Worm (Caenorhabditis elegans): Measurements from ENCODE around the gene ctf-4.

- no peak for TF ChIP-seq ceh-40 (GFP tag; IDR thresholded peaks at IDR 0.05)
- no peak for TF ChIP-seq let-526 (GFP tag; IDR thresholded peaks at IDR 0.05)
- TF ChIP-seq F57C9.4 (tag; optimal IDR thresholded peaks at IDR 0.05) = no peak
- TF ChIP-seq madf-3 (GFP tag; IDR thresholded peaks at IDR 0.05) = no peak
- TF ChIP-seq Y67H2A.10 (GFP tag; conservative IDR thresholded peaks at IDR 0.05) = no peak
- no peak for TF ChIP-seq cebp-1 (GFP tag; IDR thresholded peaks at IDR 0.05)
- TF ChIP-seq cebp-1 (tag; optimal IDR thresholded peaks at IDR 0.05) = no peak
- TF ChIP-seq ztf-25 (GFP tag; IDR thresholded peaks at IDR 0.05) = no peak
- TF ChIP-seq lir-1 (GFP tag; conservative IDR thresholded peaks at IDR 0.05) = no peak
- no peak for TF ChIP-seq B0019.2 (GFP tag; conservative IDR thresholded peaks at IDR 0.05)
These were observed 35.8 kb downstream of the ctf-4 start, which contains the start of gene F58B4.3 for ce11 chrV:10929511-10929910.

All from whole organism, young adult.